Fruit fly (Drosophila melanogaster) whole organism, wandering third instar larva: ENCODE data around the gene CG44838.

Experiments used
- Dfd ChIP-seq: fragments of >200 bp; optimal IDR thresholded peaks from 2 replicates; lab custom pipeline; 2017; ENCODE audit warnings: missing biosample characterization, missing genetic modification characterization
- GATAd ChIP-seq: sonication (Bioruptor generic); optimal IDR thresholded peaks from 2 replicates; lab custom pipeline; 2016; ENCODE audit warnings: missing biosample characterization, missing genetic modification characterization
- Myc ChIP-seq: fragments of >200 bp; optimal IDR thresholded peaks from 2 replicates; lab custom pipeline; 2017
- OdsH ChIP-seq: fragments of 200-800 bp; sonication (Bioruptor generic); optimal IDR thresholded peaks from 2 replicates; lab custom pipeline; 2016; ENCODE audit warnings: missing biosample characterization, mild to moderate bottlenecking, missing genetic modification characterization
- Rel ChIP-seq, 2 experiments: fragments of 200-800 bp; sonication (Bioruptor generic) in 1 of 2; optimal IDR thresholded peaks; 2 replicates in 1 of 2; 3 replicates in 1 of 2; lab custom pipeline; 2016 to 2019; ENCODE audit warnings: mild to moderate bottlenecking in 2 of 2, missing biosample characterization in 2 of 2, missing genetic modification characterization in 2 of 2, moderate library complexity in 1 of 2
- dsf ChIP-seq: sonication (Bioruptor generic); optimal IDR thresholded peaks from 2 replicates; lab custom pipeline; 2016; ENCODE audit warnings: missing biosample characterization, missing genetic modification characterization, borderline replicate concordance
- foxo ChIP-seq, 2 experiments: fragments of 200-800 bp; sonication (Bioruptor generic); optimal IDR thresholded peaks; 2 replicates in 1 of 2; 3 replicates in 1 of 2; lab custom pipeline; 2016 to 2017; ENCODE audit warnings: missing biosample characterization in 2 of 2, missing genetic modification characterization in 2 of 2
- lola ChIP-seq: fragments of >200 bp; optimal IDR thresholded peaks from 2 replicates; lab custom pipeline; 2017; ENCODE audit warnings: missing biosample characterization, missing genetic modification characterization
- psq ChIP-seq: fragments of 200-800 bp; sonication (Bioruptor generic); optimal IDR thresholded peaks from 3 replicates; lab custom pipeline; 2017; ENCODE audit warnings: missing biosample characterization, mild to moderate bottlenecking, missing genetic modification characterization, moderate library complexity

DNA sequence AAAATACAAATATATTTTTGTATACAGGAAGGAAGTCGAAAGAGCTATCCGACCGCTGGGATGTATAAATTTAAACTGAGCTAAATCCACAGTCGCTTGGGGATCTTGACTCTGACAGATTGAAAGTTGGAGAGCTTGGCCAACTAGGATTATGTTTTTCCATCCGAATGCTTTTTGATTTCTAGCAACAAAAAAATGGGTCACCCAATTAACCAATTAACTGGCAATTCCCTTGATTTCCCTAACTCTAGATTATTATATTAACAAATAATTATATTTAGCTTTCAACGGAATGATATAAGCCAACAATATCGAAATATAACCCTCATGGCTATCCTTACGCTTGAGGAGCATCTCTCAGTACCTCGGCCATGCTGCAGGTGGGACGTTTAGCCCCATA lies 43.6 kb upstream of the CG44838 start, which contains the start of gene CG3982:
- TF ChIP-seq psq (GFP tag; lab: Kevin White, UChicago) (no peak), dsf (GFP tag; lab: Kevin White, UChicago) (no peak), Myc (no peak), Dfd (GFP tag; lab: Kevin White, UChicago) (no peak), Rel (GFP tag; optimal IDR thresholded peaks at IDR 0.05; lab: Kevin White, UChicago) (no peak), Rel (tag; optimal IDR thresholded peaks at IDR 0.05; lab: Kevin White, UChicago) (no peak), foxo (GFP tag; optimal IDR thresholded peaks at IDR 0.05; lab: Kevin White, UChicago) (no peak), lola (GFP tag; lab: Kevin White, UChicago) (no peak), GATAd (GFP tag; lab: Kevin White, UChicago) (no peak), OdsH (GFP tag; lab: Kevin White, UChicago) (no peak)
